Worm (Caenorhabditis elegans): ENCODE measurements around the gene nkb-3.

Gene nkb-3

DNA sequence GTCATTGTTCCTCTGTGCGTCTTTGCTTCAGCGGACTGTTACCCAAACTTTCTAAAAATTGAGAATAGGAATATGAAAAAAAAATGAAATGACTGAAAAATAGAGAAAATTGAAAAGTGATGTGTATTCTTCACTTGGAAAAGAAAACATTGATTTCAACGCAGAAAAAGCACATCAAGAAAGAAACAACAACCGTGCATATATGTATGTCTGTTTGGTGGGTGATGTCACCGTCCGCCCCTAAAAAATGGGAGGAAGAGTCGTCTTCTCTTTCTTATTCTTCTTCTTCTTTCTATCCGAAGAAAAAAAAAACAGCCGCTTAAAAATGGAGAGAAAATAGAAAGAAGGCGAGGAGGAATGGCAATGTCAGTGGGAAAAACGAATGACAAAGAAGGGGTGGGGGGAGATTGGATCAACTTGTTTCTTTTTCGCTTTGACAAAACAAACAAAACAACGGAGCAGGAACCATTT is at the start of gene nkb-3:
TSS of gene nkb-3 (minus strand) at position 51 of the 471 bp plus-strand sequence.
- no peak for TF ChIP-seq dpff-1 (tag; optimal IDR thresholded peaks at IDR 0.05)
- peak; percentile 5 for TF ChIP-seq lin-40 (tag; optimal IDR thresholded peaks at IDR 0.05)
- no peak for TF ChIP-seq C17E4.6 (GFP tag; IDR thresholded peaks at IDR 0.05)

DNA sequence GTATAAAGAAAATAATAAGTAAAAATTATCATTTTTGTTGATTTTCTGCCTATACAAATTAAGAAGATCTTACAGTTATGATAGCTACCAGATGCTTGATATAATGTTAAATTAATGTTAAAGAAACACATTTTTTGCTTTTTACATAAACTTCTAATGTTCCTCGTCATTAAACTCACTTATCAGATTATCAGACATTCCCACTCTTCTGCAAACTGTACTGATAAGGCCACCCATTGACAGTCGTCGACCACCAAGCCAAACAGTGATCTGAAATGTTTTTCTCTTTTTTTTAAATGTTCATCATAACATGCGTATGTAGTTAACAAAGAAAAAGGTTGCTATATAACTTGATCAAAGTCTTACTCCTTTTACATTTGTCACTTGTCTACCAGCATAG is 48.4 kb upstream of the nkb-3 start:
- TF ChIP-seq rcor-1 (GFP tag; IDR thresholded peaks at IDR 0.05) (no peak), zim-3 (tag; optimal IDR thresholded peaks at IDR 0.05) (no peak), somi-1 (GFP tag; optimal IDR thresholded peaks at IDR 0.05) (no peak), egl-18 (GFP tag; IDR thresholded peaks at IDR 0.05) (no peak), let-526 (GFP tag; IDR thresholded peaks at IDR 0.05) (no peak), mcd-1 (GFP tag; IDR thresholded peaks at IDR 0.05) (no peak), B0019.2 (GFP tag; conservative IDR thresholded peaks at IDR 0.05) (no peak), F10E7.11 (tag; optimal IDR thresholded peaks at IDR 0.05) (no peak), pha-4 (tag; optimal IDR thresholded peaks at IDR 0.05) (no peak), nhr-90 (tag; optimal IDR thresholded peaks at IDR 0.05) (no peak), attf-6 (GFP tag; IDR thresholded peaks at IDR 0.05) (no peak), lsy-27 (tag; optimal IDR thresholded peaks at IDR 0.05; ENCODE audit: borderline replicate concordance, insufficient read depth) (no peak), ztf-18 (tag; optimal IDR thresholded peaks at IDR 0.05) (no peak), ceh-91 (GFP tag; IDR thresholded peaks at IDR 0.05) (no peak), nhr-179 (tag; optimal IDR thresholded peaks at IDR 0.05) (no peak), unc-130 (GFP tag; optimal IDR thresholded peaks at IDR 0.05) (no peak)

DNA sequence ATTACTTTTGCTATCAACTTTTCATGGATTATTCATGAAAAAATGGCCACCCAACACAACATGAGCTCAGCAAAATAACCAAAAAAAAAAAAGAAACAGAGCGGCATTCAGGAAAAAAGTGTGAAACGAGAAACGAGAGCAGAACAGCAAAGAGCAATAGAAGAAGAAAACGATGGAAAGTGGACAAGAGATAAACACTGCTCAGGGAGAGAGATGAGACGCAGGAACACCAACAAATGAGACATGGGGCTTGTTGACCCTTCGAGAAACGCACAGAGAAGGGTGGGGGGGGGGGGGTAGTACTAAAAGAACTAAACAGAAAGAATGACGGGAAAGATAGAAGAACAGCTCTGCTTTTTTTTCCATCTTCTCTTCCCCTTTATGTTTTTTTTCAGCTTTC is 41.6 kb upstream of the nkb-3 start:
- TF ChIP-seq ztf-6 (GFP tag; IDR thresholded peaks at IDR 0.05) (no peak), Y56A3A.18 (GFP tag; IDR thresholded peaks at IDR 0.05) (no peak), attf-5 (GFP tag; optimal IDR thresholded peaks at IDR 0.05) (no peak), D2030.7 (GFP tag; IDR thresholded peaks at IDR 0.05) (no peak), tlf-1 (GFP tag; optimal IDR thresholded peaks at IDR 0.05) (no peak), hmg-1.2 (GFP tag; IDR thresholded peaks at IDR 0.05) (no peak), lsy-27 (tag; optimal IDR thresholded peaks at IDR 0.05; ENCODE audit: borderline replicate concordance, insufficient read depth) (no peak), F55B11.4 (tag; optimal IDR thresholded peaks at IDR 0.05; ENCODE audit: borderline replicate concordance, insufficient read depth) (no peak), ceh-91 (GFP tag; IDR thresholded peaks at IDR 0.05) (no peak), mel-28 (tag; optimal IDR thresholded peaks at IDR 0.05; ENCODE audit: borderline replicate concordance) (no peak), lag-1 (GFP tag; IDR thresholded peaks at IDR 0.05) (no peak), bed-2 (GFP tag; IDR thresholded peaks at IDR 0.05) (no peak), K12H6.12 (tag; optimal IDR thresholded peaks at IDR 0.05) (peak; percentile 5), F52B5.7 (tag; optimal IDR thresholded peaks at IDR 0.05) (no peak), somi-1 (GFP tag; optimal IDR thresholded peaks at IDR 0.05) (peak; percentile 47)

DNA sequence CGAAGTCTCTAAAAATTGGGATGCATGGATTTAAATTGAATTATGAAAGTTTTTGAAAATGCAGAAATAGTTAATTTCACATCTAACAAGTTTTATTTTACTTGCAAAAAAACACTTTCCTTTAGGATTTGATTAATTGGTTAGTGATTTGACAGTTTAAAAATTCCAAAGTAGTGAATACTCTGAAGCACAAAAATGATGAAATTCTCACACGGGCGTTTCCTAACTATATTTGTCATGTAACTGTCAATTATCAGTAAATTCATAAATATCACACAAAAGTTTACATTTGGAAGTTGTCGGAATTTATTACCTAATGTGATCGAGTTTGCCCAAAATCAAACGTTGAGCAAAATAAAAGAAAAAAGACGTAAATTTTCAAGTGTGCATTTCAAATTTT is 40.8 kb upstream of the nkb-3 start:
- peak; percentile 91 for TF ChIP-seq unc-62 (GFP tag; optimal IDR thresholded peaks at IDR 0.05)
- TF ChIP-seq mxl-1 (tag; optimal IDR thresholded peaks at IDR 0.05): no peak
- TF ChIP-seq sea-2 (GFP tag; IDR thresholded peaks at IDR 0.05): no peak
- no peak for TF ChIP-seq Y95B8A.8 (GFP tag; IDR thresholded peaks at IDR 0.05)
- no peak for TF ChIP-seq F52B5.7 (tag; optimal IDR thresholded peaks at IDR 0.05)
- no peak for TF ChIP-seq B0336.3 (GFP tag; IDR thresholded peaks at IDR 0.05)
- TF ChIP-seq nhr-80 (tag; optimal IDR thresholded peaks at IDR 0.05): peak; percentile 22

Data from whole organism, young adult.